Worm (Caenorhabditis elegans) whole organism, mixed stage, embryonic: ENCODE results near the gene C03A7.13.

ENCODE experiments used
- blmp-1 ChIP-seq: fragments of 150-350 bp; optimal IDR thresholded peaks from 2 replicates; lab custom pipeline; 2014; ENCODE audit warnings: missing biosample characterization, missing genetic modification characterization
- elt-1 ChIP-seq: sonication (generic microtip); optimal IDR thresholded peaks from 2 replicates; lab custom pipeline; 2017; ENCODE audit warnings: missing genetic modification characterization, mild to moderate bottlenecking, missing compliant biosample characterization, antibody characterized with exemption, moderate library complexity, borderline replicate concordance; ENCODE audit not compliant: insufficient read depth
- elt-3 ChIP-seq: fragments of 150-350 bp; optimal IDR thresholded peaks from 2 replicates; lab custom pipeline; 2014; ENCODE audit warnings: missing biosample characterization, missing genetic modification characterization
- lin-13 ChIP-seq: fragments of 150-350 bp; optimal IDR thresholded peaks from 2 replicates; lab custom pipeline; 2014; ENCODE audit warnings: missing biosample characterization, missing genetic modification characterization
- lsy-2 ChIP-seq: fragments of 150-350 bp; optimal IDR thresholded peaks from 2 replicates; lab custom pipeline; 2014; ENCODE audit warnings: missing biosample characterization, missing genetic modification characterization
- mep-1 ChIP-seq: fragments of 150-350 bp; optimal IDR thresholded peaks from 2 replicates; lab custom pipeline; 2017; ENCODE audit warnings: missing biosample characterization, missing genetic modification reagents, missing genetic modification characterization, inconsistent platforms
- nhr-28 ChIP-seq: fragments of 150-350 bp; optimal IDR thresholded peaks from 2 replicates; lab custom pipeline; 2014; ENCODE audit warnings: missing biosample characterization, missing genetic modification characterization
- snpc-4 ChIP-seq: fragments of 150-350 bp; optimal IDR thresholded peaks from 2 replicates; lab custom pipeline; 2014; ENCODE audit warnings: missing biosample characterization, missing genetic modification characterization
- sptf-1 ChIP-seq: sonication (generic microtip); optimal IDR thresholded peaks from 2 replicates; lab custom pipeline; 2017; ENCODE audit warnings: mild to moderate bottlenecking, missing genetic modification characterization, moderate library complexity, missing compliant biosample characterization
- unc-120 ChIP-seq: sonication (generic microtip); optimal IDR thresholded peaks from 2 replicates; lab custom pipeline; 2017; ENCODE audit warnings: missing genetic modification characterization, missing compliant biosample characterization; ENCODE audit not compliant: poor library complexity, severe bottlenecking
- ztf-11 ChIP-seq: fragments of 150-350 bp; optimal IDR thresholded peaks from 2 replicates; lab custom pipeline; 2014; ENCODE audit warnings: missing biosample characterization, missing genetic modification characterization

- no peak for TF ChIP-seq snpc-4
- no peak for TF ChIP-seq nhr-28 (tag; lab: Kevin White, UChicago)
- no peak for TF ChIP-seq elt-1 (tag; lab: Kevin White, UChicago)
- no peak for TF ChIP-seq ztf-11 (tag; lab: Kevin White, UChicago)
- TF ChIP-seq lsy-2 (tag; lab: Kevin White, UChicago): no peak
- TF ChIP-seq mep-1 (tag; lab: Kevin White, UChicago): no peak
- TF ChIP-seq blmp-1: no peak
- TF ChIP-seq elt-3 (tag; lab: Kevin White, UChicago): no peak
- no peak for TF ChIP-seq sptf-1 (tag; lab: Kevin White, UChicago)
- no peak for TF ChIP-seq unc-120 (tag; lab: Kevin White, UChicago)
- TF ChIP-seq lin-13 (tag; lab: Kevin White, UChicago): no peak
Measured at ce11 chrV:5131380-5131779, 61.0 kb downstream of the C03A7.13 start.
